Fruit fly (Drosophila melanogaster): ENCODE data around the gene CG10654.

DNA sequence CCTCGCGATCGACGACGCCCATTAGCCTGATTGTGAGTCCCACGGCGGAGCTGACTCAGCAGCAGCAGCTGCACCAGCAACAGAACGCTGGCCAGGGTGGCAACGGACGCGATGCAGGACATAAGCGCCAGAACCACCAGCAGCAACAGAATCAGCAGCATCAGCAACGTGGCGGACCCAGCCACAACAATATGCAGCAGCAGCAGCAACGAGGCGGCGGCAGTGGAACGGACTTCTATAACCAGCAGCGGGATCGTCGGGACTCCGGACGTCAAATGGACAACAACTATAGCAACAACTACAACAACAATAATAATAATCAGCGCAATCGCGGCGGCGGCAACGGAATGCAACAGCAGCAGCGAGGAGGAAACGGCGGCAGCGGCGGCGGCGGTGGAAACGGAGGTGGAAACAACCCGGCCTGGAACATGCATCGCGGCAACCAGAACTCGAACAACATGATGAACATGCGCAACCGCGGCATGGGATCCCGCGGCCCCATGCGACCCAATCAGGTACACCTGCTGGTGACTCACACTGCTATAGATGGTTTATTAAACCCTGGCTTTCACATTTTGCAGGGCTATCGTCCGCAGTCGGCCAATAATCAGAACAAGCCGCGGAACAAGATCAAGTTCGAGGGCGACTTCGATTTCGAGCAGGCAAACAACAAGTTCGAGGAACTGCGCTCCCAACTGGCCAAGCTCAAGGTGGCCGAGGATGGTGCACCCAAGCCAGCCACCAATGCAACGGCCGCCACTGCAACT, 10.0 kb upstream of the CG10654 start:
- no peak for TF ChIP-seq CG11696 (GFP tag; IDR thresholded peaks at IDR 0.05)
- no peak for TF ChIP-seq slbo (GFP tag; IDR thresholded peaks at IDR 0.05)
- no peak for TF ChIP-seq Six4 (GFP tag; optimal IDR thresholded peaks at IDR 0.05)
- no peak for TF ChIP-seq CG4707 (GFP tag; optimal IDR thresholded peaks at IDR 0.05)
- no peak for TF ChIP-seq CG6689 (GFP tag; IDR thresholded peaks at IDR 0.05)
- TF ChIP-seq Mad (GFP tag; optimal IDR thresholded peaks at IDR 0.05): no peak
